In the genomic region with DNA sequence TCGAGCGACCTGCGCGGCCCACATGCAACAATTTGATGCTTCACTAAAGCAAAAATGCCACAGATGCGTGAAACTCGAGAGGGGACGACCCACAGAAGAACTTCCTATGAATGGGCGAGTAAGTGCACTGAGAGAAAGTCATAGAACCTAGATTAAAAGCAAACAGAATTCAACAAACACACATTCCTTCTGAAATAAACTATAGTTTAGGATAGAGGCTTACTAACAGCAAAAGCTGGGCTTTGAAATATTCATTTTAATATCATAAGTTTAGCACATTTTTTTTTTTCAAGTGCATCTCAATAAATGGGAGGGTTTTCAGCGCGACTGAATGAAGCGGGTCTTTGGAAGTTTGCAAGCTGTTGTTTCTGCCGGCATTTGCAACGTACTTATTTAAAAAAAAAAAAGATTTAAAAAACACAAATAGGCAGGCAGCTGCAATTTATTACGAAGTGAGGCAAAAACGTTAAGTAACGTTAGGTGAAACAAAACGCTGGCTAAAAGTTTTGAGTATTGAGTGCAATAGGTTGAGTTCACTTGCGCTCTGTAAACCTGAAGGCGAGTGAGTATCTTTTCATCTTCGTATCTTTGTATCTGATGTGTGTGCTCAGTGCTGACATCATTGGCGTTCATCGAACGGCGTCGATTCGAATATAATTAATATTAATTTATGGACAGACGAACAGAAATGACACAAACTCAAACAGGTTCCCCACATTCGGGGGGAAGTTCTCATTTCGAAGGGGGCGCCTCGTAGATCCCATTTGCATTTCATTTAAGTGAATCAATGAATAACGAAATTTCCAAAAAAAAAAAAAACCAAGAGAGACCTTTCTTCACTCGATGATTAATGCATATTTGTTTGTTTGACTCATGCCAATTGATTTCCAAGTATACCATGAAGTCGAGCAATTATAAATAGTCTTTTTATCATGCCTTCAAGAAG, we compare ENCODE assay signal across 1 fruit fly cellular context.
TF ChIP-seq lines count a peak whose summit lies in the region.

No protein-coding gene starts in this region.

TF ChIP-seq in whole organism, embryonic, 481 proteins besides CTCF, POLR2A, EP300 and RAD21 (continued from another document):
- peak; percentile 1 for TF ChIP-seq ewg (GFP tag; optimal IDR thresholded peaks at IDR 0.05; lab: Kevin White, UChicago)
- peak; percentile 80 for TF ChIP-seq ci (GFP tag; IDR thresholded peaks at IDR 0.05; lab: Robert Waterston, UW)
- TF ChIP-seq Fer1 (GFP tag; optimal IDR thresholded peaks at IDR 0.05; lab: Kevin White, UChicago): no peak
- TF ChIP-seq sr (GFP tag; IDR thresholded peaks at IDR 0.05; lab: Robert Waterston, UW): no peak
- no peak for TF ChIP-seq run (tag; optimal IDR thresholded peaks at IDR 0.05; lab: Kevin White, UChicago)
- TF ChIP-seq CG14667 (GFP tag; IDR thresholded peaks at IDR 0.05; lab: Robert Waterston, UW): peak; percentile 49
- TF ChIP-seq CG12769 (tag; optimal IDR thresholded peaks at IDR 0.05; lab: Kevin White, UChicago): no peak
- TF ChIP-seq trem (tag; optimal IDR thresholded peaks at IDR 0.05; lab: Kevin White, UChicago): peak; percentile 9
- TF ChIP-seq nom (GFP tag; optimal IDR thresholded peaks at IDR 0.05; lab: Kevin White, UChicago): peak; percentile 17
- peak; percentile 38 for TF ChIP-seq CG2202 (tag; optimal IDR thresholded peaks at IDR 0.05; lab: Kevin White, UChicago)
- TF ChIP-seq Dip3 (GFP tag; optimal IDR thresholded peaks at IDR 0.05; lab: Kevin White, UChicago): no peak
- peak; percentile 22 for TF ChIP-seq Sox102F (GFP tag; optimal IDR thresholded peaks at IDR 0.05; lab: Kevin White, UChicago)
- no peak for TF ChIP-seq CG1792 (GFP tag; optimal IDR thresholded peaks at IDR 0.05; lab: Kevin White, UChicago)
- 0 out of 2 replicates have a peak, but pooled peaks have one; percentile 13 for TF ChIP-seq wor (GFP tag; IDR thresholded peaks at IDR 0.05; lab: Robert Waterston, UW)
- peak; percentile 71 for TF ChIP-seq CG9727 (GFP tag; optimal IDR thresholded peaks at IDR 0.05; lab: Kevin White, UChicago)
- TF ChIP-seq tap (tag; optimal IDR thresholded peaks at IDR 0.05; lab: Kevin White, UChicago): peak; percentile 67
- no peak for TF ChIP-seq klu (GFP tag; IDR thresholded peaks at IDR 0.05; lab: Robert Waterston, UW)
- no peak for TF ChIP-seq vfl (GFP tag; optimal IDR thresholded peaks at IDR 0.05; lab: Kevin White, UChicago)
- TF ChIP-seq Fer2 (tag; optimal IDR thresholded peaks at IDR 0.05; lab: Kevin White, UChicago): no peak
- 0 out of 2 replicates have a peak, but pooled peaks have one; percentile 42 for TF ChIP-seq CG6272 (GFP tag; IDR thresholded peaks at IDR 0.05; lab: Robert Waterston, UW)
- TF ChIP-seq z (GFP tag; IDR thresholded peaks at IDR 0.05; lab: Robert Waterston, UW): peak; percentile 7; the same call in 1 of the 3 replicates
- TF ChIP-seq CG9437 (GFP tag; optimal IDR thresholded peaks at IDR 0.05; lab: Kevin White, UChicago): peak; percentile 5
- TF ChIP-seq CG8089 (GFP tag; optimal IDR thresholded peaks at IDR 0.05; lab: Kevin White, UChicago): peak; percentile 28
- TF ChIP-seq Stat92E (GFP tag; optimal IDR thresholded peaks at IDR 0.05; lab: Kevin White, UChicago): no peak
- TF ChIP-seq D (optimal IDR thresholded peaks at IDR 0.05; lab: Kevin White, UChicago): no peak
- peak; percentile 70 for TF ChIP-seq D (GFP tag; optimal IDR thresholded peaks at IDR 0.05; lab: Kevin White, UChicago)
- peak; percentile 59; the same call in 1 of the 2 replicates for TF ChIP-seq sob (GFP tag; IDR thresholded peaks at IDR 0.05; lab: Robert Waterston, UW)
- no peak for TF ChIP-seq Dbx (GFP tag; IDR thresholded peaks at IDR 0.05; lab: Robert Waterston, UW)
- peak; percentile 49; the same call in 1 of the 2 replicates for TF ChIP-seq CG11247 (GFP tag; IDR thresholded peaks at IDR 0.05; lab: Robert Waterston, UW)
- no peak for TF ChIP-seq cad (GFP tag; optimal IDR thresholded peaks at IDR 0.05; lab: Kevin White, UChicago)
- TF ChIP-seq CG15011 (GFP tag; optimal IDR thresholded peaks at IDR 0.05; lab: Kevin White, UChicago): no peak
- no peak for TF ChIP-seq cg (GFP tag; optimal IDR thresholded peaks at IDR 0.05; lab: Kevin White, UChicago)
- TF ChIP-seq CG5180 (GFP tag; optimal IDR thresholded peaks at IDR 0.05; lab: Kevin White, UChicago): no peak
- TF ChIP-seq Bdp1 (GFP tag; optimal IDR thresholded peaks at IDR 0.05; lab: Kevin White, UChicago): no peak
- TF ChIP-seq Hr3 (GFP tag; optimal IDR thresholded peaks at IDR 0.05; lab: Kevin White, UChicago): peak; percentile 50
- TF ChIP-seq Ssrp (tag; optimal IDR thresholded peaks at IDR 0.05; lab: Kevin White, UChicago): peak; percentile 24
- peak; percentile 12 for TF ChIP-seq fd102C (GFP tag; optimal IDR thresholded peaks at IDR 0.05; lab: Kevin White, UChicago)
- no peak for TF ChIP-seq knrl (GFP tag; IDR thresholded peaks at IDR 0.05; lab: Robert Waterston, UW; ENCODE audit: partially characterized antibody)
- TF ChIP-seq pho (GFP tag; optimal IDR thresholded peaks at IDR 0.05; lab: Kevin White, UChicago): no peak
- TF ChIP-seq CG12942 (GFP tag; optimal IDR thresholded peaks at IDR 0.05; lab: Kevin White, UChicago): no peak
- peak; percentile 33 for TF ChIP-seq CG15601 (tag; optimal IDR thresholded peaks at IDR 0.05; lab: Kevin White, UChicago)
- TF ChIP-seq CG4707 (GFP tag; optimal IDR thresholded peaks at IDR 0.05; lab: Kevin White, UChicago): no peak
- peak; percentile 47; the same call in 1 of the 2 replicates for TF ChIP-seq ssp (GFP tag; IDR thresholded peaks at IDR 0.05; lab: Robert Waterston, UW)
- peak in 1 of 2 experiments; percentile 57 for TF ChIP-seq bsh (GFP tag; optimal IDR thresholded peaks at IDR 0.05; lab: Kevin White, UChicago)
- TF ChIP-seq bigmax (GFP tag; optimal IDR thresholded peaks at IDR 0.05; lab: Kevin White, UChicago): no peak
- peak; percentile 36 for TF ChIP-seq CG8388 (GFP tag; optimal IDR thresholded peaks at IDR 0.05; lab: Kevin White, UChicago)
- peak; percentile 73 for TF ChIP-seq E2f1 (GFP tag; IDR thresholded peaks at IDR 0.05; lab: Robert Waterston, UW)
- TF ChIP-seq gsb-n (tag; optimal IDR thresholded peaks at IDR 0.05; lab: Kevin White, UChicago): peak; percentile 12
- no peak for TF ChIP-seq al (GFP tag; IDR thresholded peaks at IDR 0.05; lab: Robert Waterston, UW)
- TF ChIP-seq BEAF-32 (GFP tag; optimal IDR thresholded peaks at IDR 0.05; lab: Kevin White, UChicago): no peak
- TF ChIP-seq Ravus (GFP tag; IDR thresholded peaks at IDR 0.05; lab: Robert Waterston, UW): no peak
- peak; percentile 42 for TF ChIP-seq CG2678 (tag; optimal IDR thresholded peaks at IDR 0.05; lab: Kevin White, UChicago)
- TF ChIP-seq CG6683 (GFP tag; optimal IDR thresholded peaks at IDR 0.05; lab: Kevin White, UChicago): no peak
- no peak for TF ChIP-seq Doc3 (GFP tag; IDR thresholded peaks at IDR 0.05; lab: Robert Waterston, UW; ENCODE audit: partially characterized antibody)
- peak; percentile 7 for TF ChIP-seq NK7.1 (GFP tag; optimal IDR thresholded peaks at IDR 0.05; lab: Kevin White, UChicago)
- TF ChIP-seq GATAe (GFP tag; conservative IDR thresholded peaks at IDR 0.05; lab: Robert Waterston, UW): no peak
- TF ChIP-seq CG4360 (GFP tag; IDR thresholded peaks at IDR 0.05; lab: Robert Waterston, UW): peak; percentile 50; the same call in 1 of the 2 replicates
- peak; percentile 53 for TF ChIP-seq CG17359 (tag; optimal IDR thresholded peaks at IDR 0.05; lab: Kevin White, UChicago)
- peak; percentile 77 for TF ChIP-seq otp (GFP tag; IDR thresholded peaks at IDR 0.05; lab: Robert Waterston, UW)
- TF ChIP-seq tll (GFP tag; optimal IDR thresholded peaks at IDR 0.05; lab: Kevin White, UChicago): no peak
- no peak for TF ChIP-seq odd (GFP tag; optimal IDR thresholded peaks at IDR 0.05; lab: Kevin White, UChicago)
- no peak for TF ChIP-seq hb (GFP tag; IDR thresholded peaks at IDR 0.05; lab: Robert Waterston, UW; ENCODE audit: partially characterized antibody)
- TF ChIP-seq CG4730 (GFP tag; IDR thresholded peaks at IDR 0.05; lab: Robert Waterston, UW): 0 out of 2 replicates have a peak, but pooled peaks have one; percentile 42
- peak; percentile 35; the same call in 2 of the 3 replicates for TF ChIP-seq Aef1 (GFP tag; IDR thresholded peaks at IDR 0.05; lab: Robert Waterston, UW)
- TF ChIP-seq CG18619 (GFP tag; optimal IDR thresholded peaks at IDR 0.05; lab: Kevin White, UChicago): no peak
- no peak for TF ChIP-seq CG9797 (GFP tag; optimal IDR thresholded peaks at IDR 0.05; lab: Kevin White, UChicago)
- no peak for TF ChIP-seq amos (GFP tag; IDR thresholded peaks at IDR 0.05; lab: Robert Waterston, UW; ENCODE audit: partially characterized antibody)
- no peak for TF ChIP-seq CG15514 (GFP tag; optimal IDR thresholded peaks at IDR 0.05; lab: Kevin White, UChicago)
- 0 out of 3 replicates have a peak, but pooled peaks have one; percentile 40 for TF ChIP-seq CG11456 (GFP tag; IDR thresholded peaks at IDR 0.05; lab: Robert Waterston, UW)
- TF ChIP-seq hth (optimal IDR thresholded peaks at IDR 0.05; lab: Kevin White, UChicago): no peak
- no peak for TF ChIP-seq Usf (GFP tag; optimal IDR thresholded peaks at IDR 0.05; lab: Kevin White, UChicago)
- no peak for TF ChIP-seq cwo (GFP tag; optimal IDR thresholded peaks at IDR 0.05; lab: Kevin White, UChicago)
